Worm (Caenorhabditis elegans) whole organism, L3 larva: Measurements from ENCODE around the gene nstp-3.

Experiments used
- daf-12 ChIP-seq: fragments of 150-350 bp; optimal IDR thresholded peaks from 2 replicates; lab custom pipeline; 2014; ENCODE audit warnings: missing biosample characterization, missing genetic modification reagents, missing genetic modification characterization
- fkh-10 ChIP-seq: sonication (generic microtip); optimal IDR thresholded peaks from 2 replicates; lab custom pipeline; 2017; ENCODE audit warnings: missing biosample characterization, missing genetic modification reagents, missing genetic modification characterization
- jun-1 ChIP-seq: fragments of 150-350 bp; optimal IDR thresholded peaks from 2 replicates; lab custom pipeline; 2014; ENCODE audit warnings: missing biosample characterization, missing genetic modification reagents, missing genetic modification characterization
- lin-39 ChIP-seq: fragments of 150-350 bp; optimal IDR thresholded peaks from 2 replicates; lab custom pipeline; 2018; ENCODE audit warnings: missing biosample characterization, missing genetic modification reagents, missing genetic modification characterization
- mdl-1 ChIP-seq: fragments of 150-350 bp; optimal IDR thresholded peaks from 2 replicates; lab custom pipeline; 2014; ENCODE audit warnings: missing biosample characterization, missing genetic modification characterization
- mml-1 ChIP-seq: fragments of 150-350 bp; sonication (generic microtip); optimal IDR thresholded peaks from 3 replicates; lab custom pipeline; 2014; ENCODE audit warnings: missing biosample characterization, missing genetic modification characterization
- nhr-67 ChIP-seq: fragments of 150-350 bp; optimal IDR thresholded peaks from 2 replicates; lab custom pipeline; 2014; ENCODE audit warnings: missing biosample characterization, missing genetic modification characterization
- unc-39 ChIP-seq: sonication (generic microtip); optimal IDR thresholded peaks from 4 replicates; lab custom pipeline; 2017; ENCODE audit warnings: missing biosample characterization, missing genetic modification characterization

DNA sequence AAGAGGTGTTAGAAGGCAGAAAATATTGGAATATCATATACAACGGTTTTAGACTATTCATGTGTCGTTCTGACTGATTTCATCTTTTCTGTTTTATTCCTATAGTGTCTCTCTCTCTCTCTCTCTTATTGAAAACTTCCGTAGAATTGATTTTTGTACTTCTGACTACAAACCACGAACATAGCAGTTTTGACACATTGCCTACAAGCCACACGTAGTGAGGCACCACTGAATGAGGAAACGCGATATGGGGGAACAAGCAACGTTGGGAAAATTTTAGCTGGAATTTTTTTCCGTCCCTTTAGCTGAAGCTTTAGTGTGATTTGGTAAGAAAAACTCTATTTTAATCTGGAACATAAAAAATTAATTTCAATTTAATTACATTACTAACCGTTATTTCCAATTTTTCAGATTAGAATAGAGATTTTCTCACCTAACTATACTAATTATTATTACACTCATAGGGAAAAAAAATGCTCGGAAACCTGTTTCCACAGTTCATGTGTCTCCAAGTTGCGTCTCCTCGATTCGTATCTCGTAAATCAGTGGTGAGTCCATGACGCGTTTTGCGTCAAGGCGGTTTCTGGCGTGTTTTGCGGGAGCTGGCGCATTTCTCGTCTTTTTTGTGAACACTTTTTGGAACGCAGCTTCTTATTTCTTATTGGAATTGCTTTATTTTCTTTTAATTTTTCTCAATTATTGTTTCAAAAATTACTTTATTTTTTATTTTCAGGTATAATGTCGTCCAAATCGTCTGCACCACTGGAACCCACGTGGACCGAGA lies 7.3 kb downstream of the nstp-3 start, which contains the start of the genes nhr-142 and F44E7.9:
- peak; percentile 6 for TF ChIP-seq fkh-10 (GFP tag; lab: Kevin White, UChicago)
- TF ChIP-seq lin-39 (tag; lab: Kevin White, UChicago), result peak; percentile 52
- no peak for TF ChIP-seq mdl-1 (tag; lab: Kevin White, UChicago)
- no peak for TF ChIP-seq unc-39
- no peak for TF ChIP-seq nhr-67
- TF ChIP-seq mml-1 (tag; lab: Kevin White, UChicago), result no peak
- TF ChIP-seq jun-1 (tag; lab: Kevin White, UChicago), result peak; percentile 35
- TF ChIP-seq daf-12 (tag; lab: Kevin White, UChicago), result no peak
